Worm (Caenorhabditis elegans) whole organism, young adult: Measurements from ENCODE around the gene ZK430.5.

Experiments used
- B0035.1 ChIP-seq: sonication (generic microtip); optimal IDR thresholded peaks from 2 replicates; lab custom pipeline; 2016; ENCODE audit warnings: missing genetic modification characterization, mild to moderate bottlenecking, missing compliant biosample characterization, missing genotype, missing genetic modification reagents
- B0336.3 ChIP-seq: fragments of 200-800 bp; sonication (Bioruptor generic); IDR thresholded peaks from 2 replicates; pipeline ENCODE4 v1.3.6; 2022; ENCODE audit warnings: missing genetic modification characterization, missing compliant biosample characterization
- C17E4.6 ChIP-seq: fragments of 200-800 bp; sonication (Bioruptor generic); IDR thresholded peaks from 2 replicates; pipeline ENCODE4 v1.3.6; 2022; ENCODE audit warnings: missing genetic modification reagents, missing genetic modification characterization, missing compliant biosample characterization
- F23B12.7 ChIP-seq: sonication (generic microtip); optimal IDR thresholded peaks from 2 replicates; lab custom pipeline; 2017; ENCODE audit warnings: missing genetic modification characterization, mild to moderate bottlenecking, missing compliant biosample characterization, antibody characterized with exemption, moderate library complexity; ENCODE audit not compliant: insufficient read depth
- F33H1.4 ChIP-seq: fragments of 200-800 bp; sonication (Bioruptor generic); IDR thresholded peaks from 2 replicates; pipeline ENCODE4 v1.3.6; 2022; ENCODE audit warnings: missing genetic modification reagents, missing genetic modification characterization, missing compliant biosample characterization
- F37B4.10 ChIP-seq: fragments of 200-800 bp; sonication (Bioruptor generic); IDR thresholded peaks from 2 replicates; pipeline ENCODE4 v1.3.6; 2022; ENCODE audit warnings: missing genetic modification characterization, missing compliant biosample characterization
- F49E8.2 ChIP-seq: sonication (generic microtip); optimal IDR thresholded peaks from 3 replicates; lab custom pipeline; 2017; ENCODE audit warnings: missing genetic modification characterization, mild to moderate bottlenecking, missing compliant biosample characterization, antibody characterized with exemption, moderate library complexity; ENCODE audit not compliant: insufficient read depth
- Y95B8A.8 ChIP-seq: fragments of 200-800 bp; sonication (Bioruptor generic); IDR thresholded peaks from 2 replicates; pipeline ENCODE4 v1.3.6; 2022; ENCODE audit warnings: missing genetic modification reagents, missing genetic modification characterization, missing compliant biosample characterization
- aptf-2 ChIP-seq: fragments of 200-800 bp; sonication (Bioruptor generic); conservative IDR thresholded peaks from 2 replicates; pipeline ENCODE4 v1.3.6; 2022; ENCODE audit warnings: missing genetic modification reagents, missing genetic modification characterization, missing compliant biosample characterization
- aptf-3 ChIP-seq: fragments of 200-800 bp; sonication (Bioruptor generic); IDR thresholded peaks from 2 replicates; pipeline ENCODE4 v1.3.6; 2022; ENCODE audit warnings: missing genetic modification characterization, missing compliant biosample characterization
- atf-7 ChIP-seq: sonication (generic microtip); optimal IDR thresholded peaks from 2 replicates; lab custom pipeline; 2017; ENCODE audit warnings: mild to moderate bottlenecking, missing genetic modification characterization, missing compliant biosample characterization
- athp-1 ChIP-seq: sonication (generic microtip); optimal IDR thresholded peaks from 2 replicates; lab custom pipeline; 2017; ENCODE audit warnings: mild to moderate bottlenecking, missing genetic modification characterization, missing compliant biosample characterization
- bed-2 ChIP-seq: fragments of 200-800 bp; sonication (Bioruptor generic); IDR thresholded peaks from 2 replicates; pipeline ENCODE4 v1.3.6; 2022; ENCODE audit warnings: missing genetic modification reagents, missing genetic modification characterization, missing compliant biosample characterization
- ccch-3 ChIP-seq: fragments of 200-800 bp; sonication (Bioruptor generic); optimal IDR thresholded peaks from 2 replicates; lab custom pipeline; 2018; ENCODE audit warnings: mild to moderate bottlenecking, missing genetic modification characterization, missing compliant biosample characterization
- cebp-2 ChIP-seq: fragments of 200-800 bp; sonication (Bioruptor generic); IDR thresholded peaks from 2 replicates; pipeline ENCODE4 v1.3.6; 2022; ENCODE audit warnings: missing genetic modification characterization, missing compliant biosample characterization
- dox-1 ChIP-seq: fragments of 200-800 bp; sonication (Bioruptor generic); IDR thresholded peaks from 2 replicates; pipeline ENCODE4 v1.3.6; 2022; ENCODE audit warnings: missing genetic modification reagents, missing genetic modification characterization, missing compliant biosample characterization
- let-607 ChIP-seq, 2 experiments: fragments of 200-800 bp in 1 of 2; sonication (Bioruptor generic) in 1 of 2; sonication (generic microtip) in 1 of 2; optimal IDR thresholded peaks; 2 replicates each; lab custom pipeline; 2016 to 2018; ENCODE audit warnings: mild to moderate bottlenecking in 2 of 2, missing compliant biosample characterization in 2 of 2, missing genetic modification characterization in 2 of 2, moderate library complexity in 2 of 2, missing genotype in 1 of 2
- lin-26 ChIP-seq: fragments of 200-800 bp; sonication (Bioruptor generic); IDR thresholded peaks from 2 replicates; pipeline ENCODE4 v1.3.6; 2022; ENCODE audit warnings: missing genetic modification reagents, missing genetic modification characterization, missing compliant biosample characterization
- nfyb-1 ChIP-seq: fragments of 200-800 bp; sonication (Bioruptor generic); IDR thresholded peaks from 2 replicates; pipeline ENCODE4 v1.3.6; 2022; ENCODE audit warnings: missing genetic modification reagents, missing genetic modification characterization, missing compliant biosample characterization
- nhr-120 ChIP-seq: fragments of 200-800 bp; sonication (Bioruptor generic); IDR thresholded peaks from 2 replicates; pipeline ENCODE4 v1.3.6; 2022; ENCODE audit warnings: missing genetic modification characterization, missing compliant biosample characterization
- nhr-27 ChIP-seq: fragments of 200-800 bp; sonication (Bioruptor generic); optimal IDR thresholded peaks from 2 replicates; lab custom pipeline; 2018; ENCODE audit warnings: mild to moderate bottlenecking, missing genetic modification characterization, moderate library complexity, missing compliant biosample characterization
- pbrm-1 ChIP-seq: fragments of 200-800 bp; sonication (Bioruptor generic); IDR thresholded peaks from 2 replicates; pipeline ENCODE4 v1.3.6; 2022; ENCODE audit warnings: missing genetic modification reagents, missing genetic modification characterization, missing compliant biosample characterization
- pha-4 ChIP-seq: fragments of 150-350 bp; sonication (generic microtip); optimal IDR thresholded peaks from 2 replicates; lab custom pipeline; 2014; ENCODE audit warnings: missing biosample characterization, missing genetic modification reagents, missing genetic modification characterization
- snpc-1.3 ChIP-seq: sonication (generic microtip); optimal IDR thresholded peaks from 2 replicates; lab custom pipeline; 2017; ENCODE audit warnings: missing genetic modification characterization, mild to moderate bottlenecking, missing compliant biosample characterization, antibody characterized with exemption, moderate library complexity, missing genotype, missing genetic modification reagents; ENCODE audit not compliant: insufficient read depth
- snpc-3.4 ChIP-seq: sonication (generic microtip); optimal IDR thresholded peaks from 2 replicates; lab custom pipeline; 2017; ENCODE audit warnings: missing genetic modification characterization, mild to moderate bottlenecking, missing compliant biosample characterization, antibody characterized with exemption, moderate library complexity, missing genotype, missing genetic modification reagents
- snpc-4 ChIP-seq, 5 experiments: fragments of 150-350 bp in 1 of 5; sonication (generic microtip) in 4 of 5; optimal IDR thresholded peaks; 2 replicates each; lab custom pipeline; 2014 to 2018; ENCODE audit warnings: missing genetic modification characterization in 5 of 5, missing biosample characterization in 3 of 5, antibody characterized with exemption in 2 of 5, mild to moderate bottlenecking in 2 of 5, missing compliant biosample characterization in 2 of 5, missing genotype in 2 of 5, moderate library complexity in 2 of 5, missing genetic modification reagents in 1 of 5
- tbx-9 ChIP-seq: sonication (generic microtip); optimal IDR thresholded peaks from 2 replicates; lab custom pipeline; 2016; ENCODE audit warnings: borderline replicate concordance, missing genetic modification characterization, inconsistent platforms, missing compliant biosample characterization
- tlf-1 ChIP-seq: fragments of 200-800 bp; sonication (Bioruptor generic); optimal IDR thresholded peaks from 2 replicates; lab custom pipeline; 2018; ENCODE audit warnings: mild to moderate bottlenecking, missing genetic modification characterization, missing compliant biosample characterization
- xnd-1 ChIP-seq: sonication (generic microtip); optimal IDR thresholded peaks from 2 replicates; lab custom pipeline; 2016; ENCODE audit warnings: missing genotype, missing genetic modification reagents, missing genetic modification characterization, missing compliant biosample characterization
- zfh-2 ChIP-seq: fragments of 200-800 bp; sonication (Bioruptor generic); conservative IDR thresholded peaks from 2 replicates; pipeline ENCODE4 v1.3.6; 2022; ENCODE audit warnings: missing genetic modification reagents, missing genetic modification characterization, missing compliant biosample characterization
- zim-3 ChIP-seq: sonication (generic microtip); optimal IDR thresholded peaks from 2 replicates; lab custom pipeline; 2017; ENCODE audit warnings: mild to moderate bottlenecking, missing genetic modification characterization, moderate library complexity, missing compliant biosample characterization
- ztf-6 ChIP-seq: fragments of 200-800 bp; sonication (Bioruptor generic); IDR thresholded peaks from 2 replicates; pipeline ENCODE4 v1.3.6; 2022; ENCODE audit warnings: missing genetic modification reagents, missing genetic modification characterization, missing compliant biosample characterization

ZK430.5 gene

DNA sequence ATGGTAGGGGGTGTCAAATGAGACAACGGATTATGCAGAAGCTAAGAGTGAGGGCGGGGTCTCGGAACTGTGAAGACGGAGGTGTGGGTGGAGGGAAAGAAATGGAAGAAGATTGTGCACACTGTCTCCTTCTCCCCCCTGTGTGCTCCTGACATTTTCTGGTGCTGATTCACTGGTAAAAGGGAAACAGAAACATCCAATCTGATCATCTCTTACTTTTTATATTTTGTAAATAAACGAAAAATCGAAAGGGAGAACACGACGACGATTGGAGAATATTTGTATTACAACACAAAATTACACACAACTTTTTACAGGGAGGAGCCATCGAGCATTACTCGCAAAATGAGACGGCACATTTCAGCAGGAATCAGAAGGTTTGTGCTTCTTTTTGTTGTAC is 22.2 kb upstream of the ZK430.5 start, which contains the start of gene fkh-6:
Gene fkh-6, minus strand, starts transcription at position 101 of the 400 bp plus-strand sequence.
- TF ChIP-seq zfh-2 (peak; percentile 66), snpc-1.3 (no peak)

ce11 chrII:4391072-4391471 is 14.4 kb upstream of the ZK430.5 start:
- no peak for TF ChIP-seq zim-3 (tag; lab: Kevin White, UChicago)
- no peak for TF ChIP-seq aptf-3 (GFP tag; lab: Robert Waterston, UW)
- TF ChIP-seq nhr-120 (GFP tag; lab: Robert Waterston, UW): no peak
- no peak for TF ChIP-seq snpc-3.4
- TF ChIP-seq aptf-2: no peak
- no peak for TF ChIP-seq Y95B8A.8 (GFP tag; lab: Robert Waterston, UW)
- no peak for TF ChIP-seq F33H1.4 (GFP tag; lab: Robert Waterston, UW)
- no peak for TF ChIP-seq cebp-2 (GFP tag; lab: Robert Waterston, UW)
- no peak for TF ChIP-seq B0035.1 (tag; lab: Kevin White, UChicago)
- no peak for TF ChIP-seq bed-2 (GFP tag; lab: Robert Waterston, UW)
- TF ChIP-seq pbrm-1 (GFP tag; lab: Robert Waterston, UW): no peak
- TF ChIP-seq let-607 (tag; optimal IDR thresholded peaks at IDR 0.05; lab: Kevin White, UChicago): no peak

- no peak for TF ChIP-seq dox-1
- TF ChIP-seq lin-26 (GFP tag; lab: Robert Waterston, UW): 0 out of 2 replicates have a peak, but pooled peaks have one; percentile 38
- TF ChIP-seq, all 124 proteins: peak for 1
Measured at ce11 chrII:4392526-4393057, 12.9 kb upstream of the ZK430.5 start, which contains the start of gene mlt-7. mlt-7 (plus strand) TSS chrII:4393007.

- TF ChIP-seq nhr-27 (tag; lab: Kevin White, UChicago) (no peak), tlf-1 (GFP tag; lab: Kevin White, UChicago) (no peak), athp-1 (tag; lab: Kevin White, UChicago) (no peak), F23B12.7 (tag; lab: Kevin White, UChicago) (no peak), F37B4.10 (GFP tag; lab: Robert Waterston, UW) (no peak), atf-7 (tag; lab: Kevin White, UChicago) (no peak), pha-4 (no peak), snpc-4 (GFP tag; optimal IDR thresholded peaks at IDR 0.05; lab: Kevin White, UChicago) (no peak), snpc-4 (tag; optimal IDR thresholded peaks at IDR 0.05; lab: Kevin White, UChicago) (no peak), tbx-9 (tag; lab: Kevin White, UChicago) (no peak), B0336.3 (GFP tag; lab: Robert Waterston, UW) (no peak), C17E4.6 (GFP tag; lab: Robert Waterston, UW) (no peak), xnd-1 (tag; lab: Kevin White, UChicago) (no peak), ccch-3 (GFP tag; lab: Kevin White, UChicago) (no peak), F49E8.2 (tag; lab: Kevin White, UChicago) (no peak)
- TF ChIP-seq, all 124 proteins: peak for 0
Measured at ce11 chrII:4394438-4394837, 11.0 kb upstream of the ZK430.5 start.

DNA sequence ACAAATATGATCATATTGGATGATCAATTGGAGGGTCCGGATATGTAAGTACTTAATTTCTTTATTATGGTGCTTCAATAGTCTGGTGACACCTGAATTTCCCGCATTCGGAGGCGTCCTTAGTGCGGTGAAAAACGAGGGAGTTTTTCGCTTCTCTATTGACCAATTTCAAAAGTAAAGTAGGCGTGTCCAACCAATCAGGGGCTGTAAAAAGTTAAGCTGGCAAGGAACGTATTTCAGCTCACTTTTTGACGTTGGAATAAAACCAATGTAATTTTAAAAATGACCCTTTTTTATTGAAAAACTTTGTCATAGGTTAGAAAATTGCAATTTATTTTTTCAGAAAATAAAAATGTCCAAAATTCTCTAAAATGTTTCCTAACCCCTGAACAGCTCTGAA is 4.2 kb downstream of the ZK430.5 start:
- TF ChIP-seq ztf-6 (no peak), nfyb-1 (GFP tag; lab: Robert Waterston, UW) (peak; percentile 63; the same call in 1 of the 2 replicates)
